Fruit fly (Drosophila melanogaster): ENCODE results near the gene CG13728.
A peak's percentile ranks its signal among the peaks of the same experiment; 100 is the strongest.

CG13728 gene

DNA sequence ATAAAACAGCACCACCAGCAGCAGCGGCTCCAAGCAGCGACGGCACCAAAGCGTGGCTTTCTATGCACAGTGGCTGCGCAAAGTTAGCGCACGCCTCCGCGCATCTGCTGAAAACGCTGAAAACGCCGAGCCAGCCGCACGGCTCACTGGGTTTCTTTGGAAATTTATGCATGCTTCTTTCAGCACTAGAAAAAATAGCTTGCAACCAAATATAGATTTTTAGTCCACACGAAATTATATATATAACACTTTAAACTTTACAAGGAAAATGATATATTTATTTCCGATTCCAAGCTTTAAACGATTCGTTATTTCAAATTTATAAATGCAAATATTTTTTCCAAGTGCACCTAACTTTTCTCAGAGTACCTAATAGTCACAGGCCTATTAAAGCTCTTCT is 22.1 kb upstream of the CG13728 start (continued):
- no peak for TF ChIP-seq CG4617 (GFP tag; optimal IDR thresholded peaks at IDR 0.05; ENCODE audit: borderline replicate concordance)
- peak; percentile 18 for TF ChIP-seq tin (GFP tag; optimal IDR thresholded peaks at IDR 0.05)
- peak; percentile 54 for TF ChIP-seq Oli (tag; optimal IDR thresholded peaks at IDR 0.05)
- peak; percentile 14 for TF ChIP-seq CG3407 (GFP tag; optimal IDR thresholded peaks at IDR 0.05)
- TF ChIP-seq CG8089 (GFP tag; optimal IDR thresholded peaks at IDR 0.05), result no peak
- no peak for TF ChIP-seq CG18619 (GFP tag; optimal IDR thresholded peaks at IDR 0.05)
- TF ChIP-seq CG8765 (GFP tag; IDR thresholded peaks at IDR 0.05), result no peak
- TF ChIP-seq CG10654 (GFP tag; optimal IDR thresholded peaks at IDR 0.05), result peak; percentile 6
- no peak for TF ChIP-seq p53 (GFP tag; optimal IDR thresholded peaks at IDR 0.05)
- TF ChIP-seq gro (GFP tag; optimal IDR thresholded peaks at IDR 0.05), result no peak
- peak; percentile 32; the same call in 1 of the 2 replicates for TF ChIP-seq Atf6 (GFP tag; IDR thresholded peaks at IDR 0.05)
- TF ChIP-seq CG17385 (GFP tag; optimal IDR thresholded peaks at IDR 0.05), result peak; percentile 17
- TF ChIP-seq grn (GFP tag; optimal IDR thresholded peaks at IDR 0.05), result no peak
- TF ChIP-seq CG2712 (tag; optimal IDR thresholded peaks at IDR 0.05), result peak; percentile 23
- TF ChIP-seq ERR (GFP tag; optimal IDR thresholded peaks at IDR 0.05), result no peak
- no peak for TF ChIP-seq otp (GFP tag; IDR thresholded peaks at IDR 0.05)
- TF ChIP-seq CG11696 (GFP tag; IDR thresholded peaks at IDR 0.05), result no peak
- peak; percentile 1 for TF ChIP-seq CG1529 (GFP tag; optimal IDR thresholded peaks at IDR 0.05)
- no peak for TF ChIP-seq CG11723 (GFP tag; optimal IDR thresholded peaks at IDR 0.05)
- TF ChIP-seq CG18476 (GFP tag; optimal IDR thresholded peaks at IDR 0.05), result peak; percentile 46
- peak; percentile 21; the same call in 1 of the 2 replicates for TF ChIP-seq sob (GFP tag; IDR thresholded peaks at IDR 0.05)
- no peak for TF ChIP-seq CG12071 (GFP tag; optimal IDR thresholded peaks at IDR 0.05)
- TF ChIP-seq CG3281 (GFP tag; optimal IDR thresholded peaks at IDR 0.05), result peak; percentile 14
- TF ChIP-seq cas (GFP tag; IDR thresholded peaks at IDR 0.05), result no peak
- TF ChIP-seq CG6254 (GFP tag; optimal IDR thresholded peaks at IDR 0.05), result peak; percentile 66
- no peak for TF ChIP-seq Scr (GFP tag; IDR thresholded peaks at IDR 0.05; ENCODE audit: partially characterized antibody)
- TF ChIP-seq CG17829 (tag; optimal IDR thresholded peaks at IDR 0.05), result peak; percentile 4
- TF ChIP-seq bbx (GFP tag; IDR thresholded peaks at IDR 0.05; ENCODE audit: partially characterized antibody), result no peak
- no peak for TF ChIP-seq Dad (GFP tag; optimal IDR thresholded peaks at IDR 0.05)
- no peak for TF ChIP-seq HLH4C (GFP tag; IDR thresholded peaks at IDR 0.05; ENCODE audit: partially characterized antibody)
- TF ChIP-seq CG12236 (GFP tag; optimal IDR thresholded peaks at IDR 0.05), result no peak
- no peak for TF ChIP-seq rib (GFP tag; IDR thresholded peaks at IDR 0.05)
- no peak for TF ChIP-seq dm (GFP tag; optimal IDR thresholded peaks at IDR 0.05)
- TF ChIP-seq Drgx (GFP tag; IDR thresholded peaks at IDR 0.05), result peak; percentile 11; the same call in 1 of the 2 replicates
- TF ChIP-seq ttk (GFP tag; IDR thresholded peaks at IDR 0.05), result no peak
- peak; percentile 75 for TF ChIP-seq row (GFP tag; IDR thresholded peaks at IDR 0.05)
- TF ChIP-seq bigmax (GFP tag; optimal IDR thresholded peaks at IDR 0.05), result no peak
- no peak for TF ChIP-seq cad (GFP tag; optimal IDR thresholded peaks at IDR 0.05)
- TF ChIP-seq CG1603 (tag; optimal IDR thresholded peaks at IDR 0.05), result no peak
- TF ChIP-seq emc (GFP tag; optimal IDR thresholded peaks at IDR 0.05), result no peak
- no peak for TF ChIP-seq croc (GFP tag; conservative IDR thresholded peaks at IDR 0.05)
- TF ChIP-seq dysf (GFP tag; IDR thresholded peaks at IDR 0.05), result no peak
- TF ChIP-seq gcm (GFP tag; optimal IDR thresholded peaks at IDR 0.05), result peak; percentile 48
- TF ChIP-seq ase (GFP tag; IDR thresholded peaks at IDR 0.05), result no peak
- no peak for TF ChIP-seq pros (GFP tag; optimal IDR thresholded peaks at IDR 0.05)
- peak; percentile 87 for TF ChIP-seq Ets65A (GFP tag)
- TF ChIP-seq CoRest (tag; optimal IDR thresholded peaks at IDR 0.05), result peak; percentile 36
- 0 out of 2 replicates have a peak, but pooled peaks have one; percentile 21 for TF ChIP-seq ap (GFP tag; IDR thresholded peaks at IDR 0.05)
- peak; percentile 29 for TF ChIP-seq Meics (GFP tag; optimal IDR thresholded peaks at IDR 0.05)
- TF ChIP-seq h (optimal IDR thresholded peaks at IDR 0.05), result no peak
- TF ChIP-seq CG32767 (GFP tag; IDR thresholded peaks at IDR 0.05), result no peak
- TF ChIP-seq repo (GFP tag; optimal IDR thresholded peaks at IDR 0.05), result no peak
- peak; percentile 58 for TF ChIP-seq Sox102F (GFP tag; optimal IDR thresholded peaks at IDR 0.05)

All from whole organism, embryonic.